Worm (Caenorhabditis elegans): ENCODE data around the gene abu-10.

The abu-10 gene

ce11 chrX:3803314-3803713 is 5.3 kb downstream of the abu-10 start, which contains the start of gene F35A5.8 (continued):
- TF ChIP-seq hrde-1 (tag; optimal IDR thresholded peaks at IDR 0.05; ENCODE audit: borderline replicate concordance) (no peak), ceh-79 (tag; optimal IDR thresholded peaks at IDR 0.05) (no peak), unc-130 (GFP tag; optimal IDR thresholded peaks at IDR 0.05) (no peak), snpc-4 (GFP tag; optimal IDR thresholded peaks at IDR 0.05) (no peak), snpc-4 (tag; optimal IDR thresholded peaks at IDR 0.05) (peak in 2 of 4 experiments; percentile 44 to 53), F39B2.1 (GFP tag; IDR thresholded peaks at IDR 0.05) (no peak), chd-7 (tag; optimal IDR thresholded peaks at IDR 0.05) (no peak), lin-40 (tag; optimal IDR thresholded peaks at IDR 0.05) (no peak), bed-1 (GFP tag; IDR thresholded peaks at IDR 0.05) (no peak), D2030.7 (GFP tag; IDR thresholded peaks at IDR 0.05) (no peak), xnd-1 (tag; optimal IDR thresholded peaks at IDR 0.05) (no peak), dox-1 (GFP tag; IDR thresholded peaks at IDR 0.05) (0 out of 2 replicates have a peak, but pooled peaks have one; percentile 39), ceh-40 (GFP tag; IDR thresholded peaks at IDR 0.05) (no peak), lag-1 (GFP tag; IDR thresholded peaks at IDR 0.05) (no peak), Y67H2A.10 (GFP tag; conservative IDR thresholded peaks at IDR 0.05) (no peak), nhr-80 (tag; optimal IDR thresholded peaks at IDR 0.05) (peak; percentile 54), nfyb-1 (GFP tag; IDR thresholded peaks at IDR 0.05) (no peak), T07F8.4 (tag; optimal IDR thresholded peaks at IDR 0.05) (no peak), zfh-2 (GFP tag; conservative IDR thresholded peaks at IDR 0.05) (no peak), hmg-20 (GFP tag; IDR thresholded peaks at IDR 0.05) (no peak), lir-1 (GFP tag; conservative IDR thresholded peaks at IDR 0.05) (no peak), sptf-2 (GFP tag; optimal IDR thresholded peaks at IDR 0.05) (no peak), B0035.1 (tag; optimal IDR thresholded peaks at IDR 0.05) (no peak), die-1 (tag; optimal IDR thresholded peaks at IDR 0.05) (no peak), madf-10 (tag; optimal IDR thresholded peaks at IDR 0.05) (no peak), pha-4 (tag; optimal IDR thresholded peaks at IDR 0.05) (no peak), Y56A3A.18 (GFP tag; IDR thresholded peaks at IDR 0.05) (0 out of 2 replicates have a peak, but pooled peaks have one; percentile 12), mxl-1 (tag; optimal IDR thresholded peaks at IDR 0.05) (no peak), nhr-90 (tag; optimal IDR thresholded peaks at IDR 0.05) (no peak), cebp-2 (GFP tag; IDR thresholded peaks at IDR 0.05) (no peak), somi-1 (GFP tag; optimal IDR thresholded peaks at IDR 0.05) (no peak), F52B5.7 (tag; optimal IDR thresholded peaks at IDR 0.05) (no peak), nhr-120 (GFP tag; IDR thresholded peaks at IDR 0.05) (no peak), F22D6.2 (tag; optimal IDR thresholded peaks at IDR 0.05) (no peak), attf-3 (GFP tag; conservative IDR thresholded peaks at IDR 0.05) (no peak), pbrm-1 (GFP tag; IDR thresholded peaks at IDR 0.05) (0 out of 2 replicates have a peak, but pooled peaks have one; percentile 19), hmg-1.2 (GFP tag; IDR thresholded peaks at IDR 0.05) (peak; percentile 32), B0019.2 (GFP tag; conservative IDR thresholded peaks at IDR 0.05) (no peak)

DNA sequence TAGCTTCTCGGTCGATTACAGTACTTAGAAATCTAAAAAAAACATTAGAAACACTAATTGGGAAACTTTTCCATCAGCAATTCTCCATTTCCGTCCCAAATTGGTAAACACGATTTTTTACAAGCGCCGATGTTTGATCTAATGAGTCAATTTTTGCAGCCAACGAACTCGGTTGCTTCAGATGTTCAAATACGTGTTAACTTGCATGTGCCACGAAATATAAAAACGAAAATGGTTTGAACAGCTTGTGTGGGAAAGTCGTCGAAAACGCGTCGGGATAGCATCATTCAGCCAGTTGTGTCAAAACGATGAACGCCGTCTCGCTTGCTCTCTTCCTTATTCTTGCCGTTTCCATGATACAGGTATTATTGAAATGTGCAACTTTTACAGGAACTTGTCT is 6.9 kb downstream of the abu-10 start, which contains the start of gene F35A5.2:
TSS of gene F35A5.2 (plus strand) at position 301 of the 400 bp plus-strand sequence.
- TF ChIP-seq ZK185.1 (tag; optimal IDR thresholded peaks at IDR 0.05; ENCODE audit: poor library complexity, severe bottlenecking) (no peak), T26A5.8 (tag; optimal IDR thresholded peaks at IDR 0.05) (no peak), cebp-2 (GFP tag; IDR thresholded peaks at IDR 0.05) (no peak), aptf-2 (GFP tag; conservative IDR thresholded peaks at IDR 0.05) (no peak), bed-2 (GFP tag; IDR thresholded peaks at IDR 0.05) (no peak), Y67H2A.10 (GFP tag; conservative IDR thresholded peaks at IDR 0.05) (no peak)
